Fruit fly (Drosophila melanogaster) whole organism, embryonic: ENCODE measurements around the gene gNacalpha.

Experiments used
- B-H1 ChIP-seq: fragments of 200-800 bp; sonication (Bioruptor generic); IDR thresholded peaks from 3 replicates; pipeline ENCODE4 v1.3.6; 2022; ENCODE audit warnings: missing biosample characterization, missing genetic modification characterization
- Bteb2 ChIP-seq: fragments of 200-800 bp; sonication (Bioruptor generic); optimal IDR thresholded peaks from 2 replicates; lab custom pipeline; 2016; ENCODE audit warnings: missing biosample characterization, missing genetic modification characterization
- CG10147 ChIP-seq: fragments of 200-800 bp; sonication (Bioruptor generic); optimal IDR thresholded peaks from 2 replicates; lab custom pipeline; 2019; ENCODE audit warnings: missing biosample characterization, mild to moderate bottlenecking, missing genetic modification characterization, moderate library complexity
- CG12219 ChIP-seq: fragments of 200-800 bp; sonication (Bioruptor generic); optimal IDR thresholded peaks from 3 replicates; lab custom pipeline; 2018; ENCODE audit warnings: missing biosample characterization, mild to moderate bottlenecking, missing genetic modification characterization
- CG13287 ChIP-seq: fragments of 200-800 bp; sonication (Bioruptor generic); IDR thresholded peaks from 2 replicates; pipeline ENCODE4 v1.3.6; 2022; ENCODE audit warnings: missing biosample characterization, missing genetic modification characterization; ENCODE audit not compliant: partially characterized antibody
- CG14965 ChIP-seq: fragments of 200-800 bp; sonication (Bioruptor generic); optimal IDR thresholded peaks from 2 replicates; lab custom pipeline; 2016; ENCODE audit warnings: missing biosample characterization, missing genetic modification characterization, borderline replicate concordance
- CG15073 ChIP-seq: fragments of 200-800 bp; sonication (Bioruptor generic); optimal IDR thresholded peaks from 2 replicates; lab custom pipeline; 2016; ENCODE audit warnings: missing biosample characterization, missing genetic modification characterization
- CG1647 ChIP-seq: fragments of 200-800 bp; sonication (Bioruptor generic); optimal IDR thresholded peaks from 3 replicates; lab custom pipeline; 2016; ENCODE audit warnings: missing biosample characterization, missing genetic modification characterization
- CG17328 ChIP-seq: fragments of 200-800 bp; sonication (Bioruptor generic); IDR thresholded peaks from 2 replicates; pipeline ENCODE4 v1.3.6; 2022; ENCODE audit warnings: missing biosample characterization, missing genetic modification characterization
- CG17612 ChIP-seq: fragments of 200-800 bp; sonication (Bioruptor generic); IDR thresholded peaks from 2 replicates; pipeline ENCODE4 v1.3.6; 2022; ENCODE audit warnings: missing biosample characterization, missing genetic modification characterization
- CG18262 ChIP-seq: fragments of 200-800 bp; optimal IDR thresholded peaks from 3 replicates; lab custom pipeline; 2019; ENCODE audit warnings: missing biosample characterization, mild to moderate bottlenecking, missing genetic modification characterization, moderate library complexity
- CG32772 ChIP-seq: fragments of 200-800 bp; sonication (Bioruptor generic); IDR thresholded peaks from 2 replicates; pipeline ENCODE4 v1.3.6; 2022; ENCODE audit warnings: missing biosample characterization, missing genetic modification characterization
- CG6254 ChIP-seq: fragments of 200-800 bp; sonication (Bioruptor generic); optimal IDR thresholded peaks from 3 replicates; lab custom pipeline; 2017; ENCODE audit warnings: mild to moderate bottlenecking, missing biosample characterization, missing genetic modification reagents, missing genetic modification characterization
- CG6813 ChIP-seq: fragments of 200-800 bp; sonication (Bioruptor generic); optimal IDR thresholded peaks from 2 replicates; lab custom pipeline; 2017; ENCODE audit warnings: missing biosample characterization, missing genetic modification characterization, mild to moderate bottlenecking, moderate library complexity, missing genetic modification reagents
- CG7271 ChIP-seq: fragments of 200-800 bp; sonication (Bioruptor generic); optimal IDR thresholded peaks from 2 replicates; lab custom pipeline; 2018; ENCODE audit warnings: missing biosample characterization, mild to moderate bottlenecking, missing genetic modification characterization, moderate library complexity
- CG7372 ChIP-seq: fragments of 200-800 bp; sonication (Bioruptor generic); IDR thresholded peaks from 2 replicates; pipeline ENCODE4 v1.3.6; 2022; ENCODE audit warnings: missing biosample characterization, missing genetic modification characterization
- CG8388 ChIP-seq: fragments of 200-800 bp; sonication (Bioruptor generic); optimal IDR thresholded peaks from 2 replicates; lab custom pipeline; 2019; ENCODE audit warnings: missing biosample characterization, mild to moderate bottlenecking, missing genetic modification characterization, moderate library complexity
- CoRest ChIP-seq: fragments of 200-800 bp; sonication (Bioruptor generic); optimal IDR thresholded peaks from 3 replicates; lab custom pipeline; 2018; ENCODE audit warnings: missing biosample characterization, mild to moderate bottlenecking, missing genetic modification characterization, moderate library complexity
- CrebB ChIP-seq: fragments of 200-800 bp; sonication (Bioruptor generic); optimal IDR thresholded peaks from 3 replicates; lab custom pipeline; 2018; ENCODE audit warnings: missing biosample characterization, mild to moderate bottlenecking, missing genetic modification characterization
- Dad ChIP-seq: fragments of 200-800 bp; sonication (Bioruptor generic); optimal IDR thresholded peaks from 3 replicates; lab custom pipeline; 2016; ENCODE audit warnings: missing biosample characterization, missing genetic modification characterization
- Fer2 ChIP-seq: fragments of 200-800 bp; sonication (Bioruptor generic); optimal IDR thresholded peaks from 2 replicates; lab custom pipeline; 2018; ENCODE audit warnings: missing biosample characterization, mild to moderate bottlenecking, missing genetic modification characterization, moderate library complexity
- HHEX ChIP-seq: fragments of 200-800 bp; sonication (Bioruptor generic); optimal IDR thresholded peaks from 3 replicates; lab custom pipeline; 2017; ENCODE audit warnings: missing biosample characterization, mild to moderate bottlenecking, missing genetic modification characterization, missing genetic modification reagents
- HmgZ ChIP-seq: fragments of 200-800 bp; sonication (Bioruptor generic); optimal IDR thresholded peaks from 2 replicates; lab custom pipeline; 2018; ENCODE audit warnings: missing biosample characterization, mild to moderate bottlenecking, missing genetic modification characterization
- Lhr ChIP-seq: fragments of 200-800 bp; sonication (Bioruptor generic); optimal IDR thresholded peaks from 3 replicates; lab custom pipeline; 2017; ENCODE audit warnings: mild to moderate bottlenecking, missing biosample characterization, missing genetic modification reagents, missing genetic modification characterization
- Lpt ChIP-seq: fragments of >200 bp; optimal IDR thresholded peaks from 2 replicates; lab custom pipeline; 2018; ENCODE audit warnings: missing biosample characterization, missing genetic modification characterization
- Pdp1 ChIP-seq, 2 experiments: fragments of 200-800 bp; sonication (Bioruptor generic); optimal IDR thresholded peaks; 3 replicates each; lab custom pipeline; 2016; ENCODE audit warnings: missing biosample characterization in 2 of 2, missing genetic modification characterization in 2 of 2, mild to moderate bottlenecking in 1 of 2, moderate library complexity in 1 of 2
- Six4 ChIP-seq: fragments of 200-800 bp; sonication (Bioruptor generic); optimal IDR thresholded peaks from 2 replicates; lab custom pipeline; 2016; ENCODE audit warnings: missing biosample characterization, missing genetic modification characterization
- Sox100B ChIP-seq: fragments of 200-800 bp; sonication (Bioruptor generic); optimal IDR thresholded peaks from 3 replicates; lab custom pipeline; 2018; ENCODE audit warnings: missing biosample characterization, mild to moderate bottlenecking, missing genetic modification characterization
- Xrp1 ChIP-seq: fragments of 200-800 bp; sonication (Bioruptor generic); IDR thresholded peaks from 2 replicates; pipeline ENCODE4 v1.3.6; 2022; ENCODE audit warnings: missing biosample characterization, missing genetic modification characterization
- ab ChIP-seq: fragments of 200-800 bp; sonication (Bioruptor generic); optimal IDR thresholded peaks from 2 replicates; lab custom pipeline; 2016; ENCODE audit warnings: missing biosample characterization, missing genetic modification characterization
- bbx ChIP-seq: fragments of 200-800 bp; sonication (Bioruptor generic); IDR thresholded peaks from 2 replicates; pipeline ENCODE4 v1.3.6; 2022; ENCODE audit warnings: missing biosample characterization, missing genetic modification characterization; ENCODE audit not compliant: partially characterized antibody
- bigmax ChIP-seq: fragments of 200-800 bp; sonication (Bioruptor generic); optimal IDR thresholded peaks from 2 replicates; lab custom pipeline; 2018; ENCODE audit warnings: missing biosample characterization, mild to moderate bottlenecking, missing genetic modification characterization
- cato ChIP-seq: fragments of 200-800 bp; sonication (Bioruptor generic); optimal IDR thresholded peaks from 2 replicates; lab custom pipeline; 2016; ENCODE audit warnings: missing biosample characterization, missing genetic modification characterization, borderline replicate concordance
- caup ChIP-seq: fragments of 200-800 bp; sonication (Bioruptor generic); optimal IDR thresholded peaks from 3 replicates; lab custom pipeline; 2017; ENCODE audit warnings: missing biosample characterization, mild to moderate bottlenecking, missing genetic modification characterization, moderate library complexity; ENCODE audit not compliant: severe bottlenecking
- crp ChIP-seq, 2 experiments: fragments of 200-800 bp; sonication (Bioruptor generic); optimal IDR thresholded peaks; 2 replicates in 1 of 2; 3 replicates in 1 of 2; lab custom pipeline; 2017; ENCODE audit warnings: missing biosample characterization in 2 of 2, missing genetic modification characterization in 2 of 2, mild to moderate bottlenecking in 1 of 2, moderate library complexity in 1 of 2
- emc ChIP-seq: fragments of 200-800 bp; sonication (Bioruptor generic); optimal IDR thresholded peaks from 2 replicates; lab custom pipeline; 2016; ENCODE audit warnings: missing biosample characterization, missing genetic modification characterization
- esg ChIP-seq: fragments of 200-800 bp; sonication (Bioruptor generic); conservative IDR thresholded peaks from 2 replicates; pipeline ENCODE4 v1.3.6; 2022; ENCODE audit warnings: missing biosample characterization, missing genetic modification characterization
- fd102C ChIP-seq: fragments of 200-800 bp; sonication (Bioruptor generic); optimal IDR thresholded peaks from 2 replicates; lab custom pipeline; 2018; ENCODE audit warnings: missing biosample characterization, mild to moderate bottlenecking, missing genetic modification characterization, moderate library complexity
- grau ChIP-seq: fragments of 200-800 bp; optimal IDR thresholded peaks from 3 replicates; lab custom pipeline; 2019; ENCODE audit warnings: missing biosample characterization, mild to moderate bottlenecking, missing genetic modification characterization, moderate library complexity
- inv ChIP-seq: fragments of 200-800 bp; sonication (Bioruptor generic); IDR thresholded peaks from 2 replicates; pipeline ENCODE4 v1.3.6; 2022; ENCODE audit warnings: missing biosample characterization, missing genetic modification characterization; ENCODE audit not compliant: partially characterized antibody
- lilli ChIP-seq: fragments of 200-800 bp; sonication (Bioruptor generic); optimal IDR thresholded peaks from 3 replicates; lab custom pipeline; 2016; ENCODE audit warnings: missing biosample characterization, missing genetic modification characterization
- lov ChIP-seq, 2 experiments: fragments of 200-800 bp in 1 of 2; fragments of >200 bp in 1 of 2; sonication (Bioruptor generic) in 1 of 2; IDR thresholded peaks in 1 of 2; optimal IDR thresholded peaks in 1 of 2; 2 replicates in 1 of 2; 3 replicates in 1 of 2; pipeline versions ENCODE4 v1.3.6 to Lab custom; 2017 to 2022; ENCODE audit warnings: missing biosample characterization in 1 of 2, missing genetic modification characterization in 1 of 2
- prd ChIP-seq, 3 experiments: fragments of >200 bp in 2 of 3; fragments of 200-800 bp in 1 of 3; sonication (Bioruptor generic) in 1 of 3; optimal IDR thresholded peaks in 2 of 3; IDR thresholded peaks in 1 of 3; 2 replicates in 2 of 3; 3 replicates in 1 of 3; pipeline versions ENCODE4 v1.3.6 to Lab custom; 2017 to 2022; ENCODE audit warnings: missing biosample characterization in 1 of 3, missing genetic modification characterization in 1 of 3
- sc ChIP-seq, 3 experiments: fragments of >200 bp in 2 of 3; fragments of 200-800 bp in 1 of 3; sonication (Bioruptor generic) in 1 of 3; optimal IDR thresholded peaks; 2 replicates in 2 of 3; 3 replicates in 1 of 3; lab custom pipeline; 2017; ENCODE audit warnings: mild to moderate bottlenecking in 1 of 3, missing biosample characterization in 1 of 3, missing genetic modification characterization in 1 of 3, missing genetic modification reagents in 1 of 3
- so ChIP-seq: fragments of 200-800 bp; sonication (Bioruptor generic); IDR thresholded peaks from 3 replicates; pipeline ENCODE4 v1.3.6; 2022; ENCODE audit warnings: missing biosample characterization, missing genetic modification characterization
- trh ChIP-seq: fragments of 200-800 bp; sonication (Bioruptor generic); optimal IDR thresholded peaks from 2 replicates; lab custom pipeline; 2016; ENCODE audit warnings: missing biosample characterization, missing genetic modification characterization
- z ChIP-seq: fragments of 200-800 bp; sonication (Bioruptor generic); IDR thresholded peaks from 3 replicates; pipeline ENCODE4 v1.3.6; 2022; ENCODE audit warnings: missing biosample characterization, missing genetic modification characterization

Gene gNacalpha

DNA sequence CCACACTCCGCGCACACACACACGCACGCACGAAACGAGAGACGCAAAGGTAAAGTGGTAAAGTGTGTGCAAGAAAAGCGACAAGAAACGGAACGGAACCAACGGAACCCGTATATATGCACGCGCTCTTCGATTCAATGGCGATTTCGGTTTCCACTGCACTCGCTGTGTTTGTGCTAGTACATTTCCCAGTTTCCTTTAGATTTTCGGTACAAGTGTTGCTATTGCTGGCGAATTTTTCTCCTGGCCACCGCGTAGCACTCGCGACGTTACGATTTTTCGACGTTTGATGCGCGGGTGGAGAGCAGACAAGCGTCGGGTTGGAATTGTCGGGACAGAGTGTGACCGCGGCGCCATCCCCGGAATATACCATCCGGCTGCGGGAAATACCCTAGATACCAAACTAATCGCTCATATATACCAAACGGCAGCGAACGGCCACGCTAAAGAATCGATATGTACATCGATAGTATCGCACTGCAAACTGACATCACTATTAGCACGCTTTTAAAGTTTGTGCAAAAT lies 40.5 kb downstream of the gNacalpha start, which contains the start of the genes S and ast (continued):
- TF ChIP-seq CG15073 (GFP tag; lab: Kevin White, UChicago) (no peak), grau (tag; lab: Kevin White, UChicago) (peak; percentile 37), fd102C (GFP tag; lab: Kevin White, UChicago) (no peak), Sox100B (GFP tag; lab: Kevin White, UChicago) (no peak), CG8388 (GFP tag; lab: Kevin White, UChicago) (no peak), ab (GFP tag; lab: Kevin White, UChicago) (no peak), Dad (peak; percentile 11), z (GFP tag; lab: Robert Waterston, UW) (no peak), Pdp1 (GFP tag; optimal IDR thresholded peaks at IDR 0.05; lab: Kevin White, UChicago) (peak in 1 of 2 experiments; percentile 52), CG32772 (no peak), CG7372 (GFP tag; lab: Robert Waterston, UW) (no peak), HHEX (GFP tag; lab: Kevin White, UChicago) (no peak), Lpt (GFP tag; lab: Kevin White, UChicago) (no peak), bbx (GFP tag; lab: Robert Waterston, UW) (peak; percentile 98), CG12219 (GFP tag; lab: Kevin White, UChicago) (no peak), CG18262 (tag; lab: Kevin White, UChicago) (peak; percentile 18), CoRest (no peak), cato (GFP tag; lab: Kevin White, UChicago) (no peak), CG13287 (GFP tag; lab: Robert Waterston, UW) (peak; percentile 99), CG6813 (GFP tag; lab: Kevin White, UChicago) (peak; percentile 26), CG14965 (GFP tag; lab: Kevin White, UChicago) (no peak), prd (optimal IDR thresholded peaks at IDR 0.05; lab: Kevin White, UChicago) (no peak), prd (GFP tag; IDR thresholded peaks at IDR 0.05; lab: Robert Waterston, UW) (no peak), CG6254 (GFP tag; lab: Kevin White, UChicago) (no peak), crp (GFP tag; optimal IDR thresholded peaks at IDR 0.05; lab: Kevin White, UChicago) (peak in 1 of 2 experiments; percentile 15), Xrp1 (peak; percentile 14; the same call in 1 of the 2 replicates), bigmax (GFP tag; lab: Kevin White, UChicago) (peak; percentile 36), so (peak; percentile 41; the same call in 1 of the 3 replicates), CG10147 (GFP tag; lab: Kevin White, UChicago) (no peak), lilli (no peak), lov (optimal IDR thresholded peaks at IDR 0.05; lab: Kevin White, UChicago) (no peak), lov (GFP tag; IDR thresholded peaks at IDR 0.05; lab: Robert Waterston, UW) (no peak), inv (GFP tag; lab: Robert Waterston, UW) (peak; percentile 97), emc (GFP tag; lab: Kevin White, UChicago) (no peak), CG1647 (GFP tag; lab: Kevin White, UChicago) (no peak), Bteb2 (GFP tag; lab: Kevin White, UChicago) (no peak), trh (no peak), caup (peak; percentile 3), B-H1 (no peak), Fer2 (tag; lab: Kevin White, UChicago) (no peak), sc (optimal IDR thresholded peaks at IDR 0.05; lab: Kevin White, UChicago) (no peak), sc (GFP tag; optimal IDR thresholded peaks at IDR 0.05; lab: Kevin White, UChicago) (no peak), Lhr (GFP tag; lab: Kevin White, UChicago) (peak; percentile 74), Six4 (peak; percentile 14), HmgZ (tag; lab: Kevin White, UChicago) (peak; percentile 75), CrebB (tag; lab: Kevin White, UChicago) (peak; percentile 59), CG17328 (GFP tag; lab: Robert Waterston, UW) (0 out of 2 replicates have a peak, but pooled peaks have one; percentile 20), CG7271 (tag; lab: Kevin White, UChicago) (no peak), CG17612 (GFP tag; lab: Robert Waterston, UW) (no peak), esg (GFP tag; lab: Robert Waterston, UW) (no peak)
